Worm (Caenorhabditis elegans) whole organism, L2 larva: ENCODE measurements around the gene osm-5.
A peak's percentile ranks its signal among the peaks of the same experiment; 100 is the strongest.

Source experiments
- C34F6.9 ChIP-seq: fragments of 150-350 bp; optimal IDR thresholded peaks from 2 replicates; lab custom pipeline; 2014; ENCODE audit warnings: missing biosample characterization, missing genetic modification characterization
- F13H6.1 ChIP-seq: sonication (generic microtip); optimal IDR thresholded peaks from 2 replicates; lab custom pipeline; 2016; ENCODE audit warnings: missing genetic modification characterization, missing compliant biosample characterization
- R02D3.7 ChIP-seq: fragments of 150-350 bp; optimal IDR thresholded peaks from 2 replicates; lab custom pipeline; 2014; ENCODE audit warnings: missing biosample characterization, missing genetic modification characterization
- Y55F3AM.14 ChIP-seq: fragments of 200-800 bp; sonication (Bioruptor generic); optimal IDR thresholded peaks from 2 replicates; lab custom pipeline; 2018; ENCODE audit warnings: mild to moderate bottlenecking, missing genetic modification characterization, missing compliant biosample characterization
- ZK546.5 ChIP-seq: sonication (generic microtip); optimal IDR thresholded peaks from 2 replicates; lab custom pipeline; 2017; ENCODE audit warnings: missing biosample characterization, missing genetic modification characterization
- alr-1 ChIP-seq: fragments of 150-350 bp; optimal IDR thresholded peaks from 2 replicates; lab custom pipeline; 2014; ENCODE audit warnings: missing biosample characterization, missing genetic modification characterization
- aly-2 ChIP-seq: fragments of 150-350 bp; optimal IDR thresholded peaks from 2 replicates; lab custom pipeline; 2014; ENCODE audit warnings: missing biosample characterization, missing genetic modification characterization
- ama-1 ChIP-seq: fragments of 150-350 bp; optimal IDR thresholded peaks from 2 replicates; lab custom pipeline; 2018; ENCODE audit warnings: inconsistent platforms
- blmp-1 ChIP-seq: sonication (generic microtip); optimal IDR thresholded peaks from 2 replicates; lab custom pipeline; 2017; ENCODE audit warnings: missing genetic modification characterization, mild to moderate bottlenecking, missing compliant biosample characterization, antibody characterized with exemption, moderate library complexity; ENCODE audit not compliant: insufficient read depth
- ceh-16 ChIP-seq: fragments of 150-350 bp; optimal IDR thresholded peaks from 2 replicates; lab custom pipeline; 2014; ENCODE audit warnings: missing biosample characterization, missing genetic modification characterization
- ceh-82 ChIP-seq: fragments of 150-350 bp; optimal IDR thresholded peaks from 2 replicates; lab custom pipeline; 2014; ENCODE audit warnings: missing biosample characterization, missing genetic modification characterization
- crh-2 ChIP-seq: sonication (generic microtip); optimal IDR thresholded peaks from 2 replicates; lab custom pipeline; 2017; ENCODE audit warnings: missing biosample characterization, missing genetic modification characterization
- dmd-4 ChIP-seq: sonication (generic microtip); optimal IDR thresholded peaks from 2 replicates; lab custom pipeline; 2017; ENCODE audit warnings: missing biosample characterization, missing genetic modification characterization
- egl-27 ChIP-seq: sonication (generic microtip); optimal IDR thresholded peaks from 3 replicates; lab custom pipeline; 2017; ENCODE audit warnings: missing biosample characterization, missing genetic modification reagents, missing genetic modification characterization
- elt-1 ChIP-seq: fragments of 150-350 bp; optimal IDR thresholded peaks from 2 replicates; lab custom pipeline; 2014; ENCODE audit warnings: missing biosample characterization, missing genetic modification characterization
- elt-3 ChIP-seq: sonication (generic microtip); optimal IDR thresholded peaks from 2 replicates; lab custom pipeline; 2017; ENCODE audit warnings: missing biosample characterization, missing genetic modification characterization
- fos-1 ChIP-seq: fragments of 150-350 bp; optimal IDR thresholded peaks from 2 replicates; lab custom pipeline; 2014; ENCODE audit warnings: missing biosample characterization, missing genetic modification characterization
- gmeb-1 ChIP-seq: fragments of 150-350 bp; optimal IDR thresholded peaks from 2 replicates; lab custom pipeline; 2014; ENCODE audit warnings: missing biosample characterization, missing genetic modification characterization
- lin-13 ChIP-seq: fragments of 150-350 bp; optimal IDR thresholded peaks from 2 replicates; lab custom pipeline; 2014; ENCODE audit warnings: missing biosample characterization, missing genetic modification reagents, missing genetic modification characterization
- lin-39 ChIP-seq: fragments of 150-350 bp; optimal IDR thresholded peaks from 2 replicates; lab custom pipeline; 2014; ENCODE audit warnings: missing biosample characterization, missing genetic modification reagents, missing genetic modification characterization
- lsy-2 ChIP-seq, 2 experiments: fragments of 150-350 bp in 1 of 2; sonication (generic microtip) in 1 of 2; optimal IDR thresholded peaks; 2 replicates each; lab custom pipeline; 2014 to 2017; ENCODE audit warnings: missing biosample characterization in 2 of 2, missing genetic modification characterization in 2 of 2
- mab-5 ChIP-seq: fragments of 150-350 bp; optimal IDR thresholded peaks from 2 replicates; lab custom pipeline; 2014; ENCODE audit warnings: missing biosample characterization, missing genetic modification characterization
- mbf-1 ChIP-seq: sonication (generic microtip); optimal IDR thresholded peaks from 2 replicates; lab custom pipeline; 2017; ENCODE audit warnings: missing biosample characterization, missing genetic modification characterization
- mdl-1 ChIP-seq, 2 experiments: fragments of 150-350 bp in 1 of 2; sonication (generic microtip) in 1 of 2; optimal IDR thresholded peaks; 2 replicates each; lab custom pipeline; 2017; ENCODE audit warnings: missing biosample characterization in 2 of 2, missing genetic modification characterization in 2 of 2
- nhr-10 ChIP-seq: sonication (generic microtip); optimal IDR thresholded peaks from 2 replicates; lab custom pipeline; 2017; ENCODE audit warnings: missing biosample characterization, missing genetic modification characterization
- nhr-11 ChIP-seq: fragments of 150-350 bp; optimal IDR thresholded peaks from 2 replicates; lab custom pipeline; 2014; ENCODE audit warnings: missing biosample characterization, missing genetic modification characterization
- nhr-12 ChIP-seq: fragments of 150-350 bp; optimal IDR thresholded peaks from 2 replicates; lab custom pipeline; 2014; ENCODE audit warnings: missing biosample characterization, missing genetic modification characterization
- nhr-129 ChIP-seq: fragments of 150-350 bp; optimal IDR thresholded peaks from 2 replicates; lab custom pipeline; 2014; ENCODE audit warnings: missing biosample characterization, missing genetic modification characterization
- nhr-21 ChIP-seq: fragments of 150-350 bp; optimal IDR thresholded peaks from 2 replicates; lab custom pipeline; 2014; ENCODE audit warnings: missing biosample characterization, missing genetic modification characterization
- nhr-23 ChIP-seq: fragments of 150-350 bp; optimal IDR thresholded peaks from 2 replicates; lab custom pipeline; 2014; ENCODE audit warnings: missing biosample characterization, missing genetic modification reagents, missing genetic modification characterization
- nhr-237 ChIP-seq: fragments of 150-350 bp; optimal IDR thresholded peaks from 2 replicates; lab custom pipeline; 2014; ENCODE audit warnings: missing biosample characterization, missing genetic modification characterization
- nhr-25 ChIP-seq: fragments of 150-350 bp; sonication (generic microtip); optimal IDR thresholded peaks from 3 replicates; lab custom pipeline; 2014; ENCODE audit warnings: missing biosample characterization, missing genetic modification characterization
- nhr-6 ChIP-seq: fragments of 150-350 bp; optimal IDR thresholded peaks from 2 replicates; lab custom pipeline; 2014; ENCODE audit warnings: missing biosample characterization, missing genetic modification characterization
- nhr-77 ChIP-seq: fragments of 150-350 bp; optimal IDR thresholded peaks from 2 replicates; lab custom pipeline; 2014; ENCODE audit warnings: missing biosample characterization, missing genetic modification characterization
- peb-1 ChIP-seq: fragments of 150-350 bp; optimal IDR thresholded peaks from 2 replicates; lab custom pipeline; 2014; ENCODE audit warnings: missing biosample characterization, missing genetic modification characterization
- sem-4 ChIP-seq: fragments of 150-350 bp; optimal IDR thresholded peaks from 2 replicates; lab custom pipeline; 2014; ENCODE audit warnings: missing biosample characterization, missing genetic modification reagents, missing genetic modification characterization
- skn-1 ChIP-seq: sonication (generic microtip); optimal IDR thresholded peaks from 2 replicates; lab custom pipeline; 2017; ENCODE audit warnings: missing biosample characterization, missing genetic modification characterization
- sma-3 ChIP-seq: sonication (generic microtip); optimal IDR thresholded peaks from 2 replicates; lab custom pipeline; 2016; ENCODE audit warnings: missing genetic modification reagents, missing genetic modification characterization, missing compliant biosample characterization
- sma-9 ChIP-seq, 2 experiments: fragments of 150-350 bp in 1 of 2; sonication (generic microtip) in 1 of 2; optimal IDR thresholded peaks; 2 replicates each; lab custom pipeline; 2014 to 2016; ENCODE audit warnings: missing genetic modification characterization in 2 of 2, mild to moderate bottlenecking in 1 of 2, missing biosample characterization in 1 of 2, missing compliant biosample characterization in 1 of 2, missing genetic modification reagents in 1 of 2, moderate library complexity in 1 of 2
- snpc-4 ChIP-seq: fragments of 150-350 bp; optimal IDR thresholded peaks from 2 replicates; lab custom pipeline; 2014; ENCODE audit warnings: missing biosample characterization, missing genetic modification characterization
- unc-39 ChIP-seq: fragments of 150-350 bp; optimal IDR thresholded peaks from 2 replicates; lab custom pipeline; 2014; ENCODE audit warnings: missing biosample characterization, missing genetic modification characterization
- unc-55 ChIP-seq: fragments of 150-350 bp; sonication (generic microtip); optimal IDR thresholded peaks from 3 replicates; lab custom pipeline; 2014; ENCODE audit warnings: missing biosample characterization, missing genetic modification reagents, missing genetic modification characterization
- unc-62 ChIP-seq: fragments of 150-350 bp; optimal IDR thresholded peaks from 2 replicates; lab custom pipeline; 2014; ENCODE audit warnings: missing biosample characterization, missing genetic modification reagents, missing genetic modification characterization
- zag-1 ChIP-seq: fragments of 150-350 bp; optimal IDR thresholded peaks from 2 replicates; lab custom pipeline; 2014; ENCODE audit warnings: missing biosample characterization, missing genetic modification characterization
- ztf-1 ChIP-seq: fragments of 200-800 bp; sonication (Bioruptor generic); conservative IDR thresholded peaks from 2 replicates; pipeline ENCODE4 v1.3.6; 2022; ENCODE audit warnings: missing genetic modification characterization, missing compliant biosample characterization
- ztf-11 ChIP-seq: sonication (generic microtip); optimal IDR thresholded peaks from 2 replicates; lab custom pipeline; 2017; ENCODE audit warnings: missing biosample characterization, missing genetic modification characterization
- ztf-4 ChIP-seq: fragments of 150-350 bp; optimal IDR thresholded peaks from 2 replicates; lab custom pipeline; 2014; ENCODE audit warnings: missing biosample characterization, missing genetic modification characterization

Gene osm-5

ce11 chrX:3033492-3033891 lies 49.4 kb downstream of the osm-5 start:
- TF ChIP-seq nhr-129 (tag; lab: Kevin White, UChicago) (no peak), elt-1 (tag; lab: Kevin White, UChicago) (no peak), ZK546.5 (tag; lab: Kevin White, UChicago) (no peak), snpc-4 (tag; lab: Kevin White, UChicago) (peak; percentile 17), nhr-6 (no peak)

- TF ChIP-seq snpc-4 (tag; lab: Kevin White, UChicago) = no peak
- TF ChIP-seq peb-1 (tag; lab: Kevin White, UChicago) = no peak
- TF ChIP-seq skn-1 (tag; lab: Kevin White, UChicago) = no peak
- no peak for TF ChIP-seq F13H6.1 (tag; lab: Kevin White, UChicago)
- TF ChIP-seq lsy-2 (tag; optimal IDR thresholded peaks at IDR 0.05; lab: Kevin White, UChicago) = no peak
- no peak for TF ChIP-seq dmd-4
- TF ChIP-seq mab-5 = no peak
- no peak for TF ChIP-seq blmp-1
- TF ChIP-seq sma-3 = no peak
- TF ChIP-seq egl-27 (tag; lab: Kevin White, UChicago) = no peak
- no peak for TF ChIP-seq zag-1 (tag; lab: Kevin White, UChicago)
- TF ChIP-seq C34F6.9 (tag; lab: Kevin White, UChicago) = no peak
- no peak for TF ChIP-seq ZK546.5 (tag; lab: Kevin White, UChicago)
- TF ChIP-seq unc-39 (tag; lab: Kevin White, UChicago) = no peak
- TF ChIP-seq nhr-21 = no peak
- TF ChIP-seq ama-1 (lab: Kevin White, UChicago) = no peak
- no peak for TF ChIP-seq nhr-10 (tag; lab: Kevin White, UChicago)
- no peak for TF ChIP-seq ceh-82 (tag; lab: Kevin White, UChicago)
- TF ChIP-seq unc-62 (GFP tag; lab: Kevin White, UChicago) = no peak
- no peak for TF ChIP-seq gmeb-1 (tag; lab: Kevin White, UChicago)
These were observed 50.1 kb downstream of the osm-5 start, which contains the start of gene M02F4.2 for ce11 chrX:3034203-3034602. Gene M02F4.2 (minus strand): TSS chrX:3034303.

- peak; percentile 34 for TF ChIP-seq ceh-16 (tag; lab: Kevin White, UChicago)
- TF ChIP-seq nhr-21 = peak; percentile 90
- TF ChIP-seq lin-39 (tag; lab: Kevin White, UChicago) = peak; percentile 75
- peak; percentile 92 for TF ChIP-seq zag-1 (tag; lab: Kevin White, UChicago)
- TF ChIP-seq alr-1 (tag; lab: Kevin White, UChicago) = no peak
- peak; percentile 83 for TF ChIP-seq snpc-4 (tag; lab: Kevin White, UChicago)
- peak; percentile 84 for TF ChIP-seq C34F6.9 (tag; lab: Kevin White, UChicago)
- TF ChIP-seq nhr-77 (tag; lab: Kevin White, UChicago) = peak; percentile 60
- no peak for TF ChIP-seq unc-39 (tag; lab: Kevin White, UChicago)
- TF ChIP-seq R02D3.7 (tag; lab: Kevin White, UChicago) = peak; percentile 37
- peak; percentile 87 for TF ChIP-seq sma-3
- no peak for TF ChIP-seq elt-1 (tag; lab: Kevin White, UChicago)
- TF ChIP-seq nhr-237 (tag; lab: Kevin White, UChicago) = peak; percentile 66
- peak; percentile 15 for TF ChIP-seq ceh-82 (tag; lab: Kevin White, UChicago)
- peak; percentile 70 for TF ChIP-seq ztf-11 (tag; lab: Kevin White, UChicago)
- TF ChIP-seq Y55F3AM.14 = peak; percentile 94
- TF ChIP-seq peb-1 (tag; lab: Kevin White, UChicago) = no peak
- TF ChIP-seq dmd-4 = no peak
- peak; percentile 93 for TF ChIP-seq nhr-129 (tag; lab: Kevin White, UChicago)
- TF ChIP-seq ama-1 (lab: Kevin White, UChicago) = peak; percentile 62
- no peak for TF ChIP-seq ztf-1
- peak; percentile 83 for TF ChIP-seq nhr-25 (tag; lab: Kevin White, UChicago)
- TF ChIP-seq mbf-1 (tag; lab: Kevin White, UChicago) = peak; percentile 59
- peak; percentile 48 for TF ChIP-seq nhr-12 (tag; lab: Kevin White, UChicago)
- TF ChIP-seq ztf-4 = peak; percentile 85
- TF ChIP-seq egl-27 (tag; lab: Kevin White, UChicago) = peak; percentile 94
- peak; percentile 60 for TF ChIP-seq nhr-10 (tag; lab: Kevin White, UChicago)
- peak; percentile 83 for TF ChIP-seq fos-1 (tag; lab: Kevin White, UChicago)
- peak; percentile 83 for TF ChIP-seq nhr-11 (tag; lab: Kevin White, UChicago)
- peak; percentile 86 to 88 for TF ChIP-seq lsy-2 (tag; optimal IDR thresholded peaks at IDR 0.05; lab: Kevin White, UChicago)
- peak; percentile 90 for TF ChIP-seq lin-13 (GFP tag; lab: Kevin White, UChicago)
- peak; percentile 92 for TF ChIP-seq crh-2 (tag; lab: Kevin White, UChicago)
- peak; percentile 38 to 56 for TF ChIP-seq mdl-1 (tag; optimal IDR thresholded peaks at IDR 0.05; lab: Kevin White, UChicago)
- peak; percentile 95 for TF ChIP-seq sma-9 (GFP tag; optimal IDR thresholded peaks at IDR 0.05; lab: Kevin White, UChicago)
- TF ChIP-seq sma-9 (tag; optimal IDR thresholded peaks at IDR 0.05; lab: Kevin White, UChicago) = no peak
- peak; percentile 97 for TF ChIP-seq unc-55 (GFP tag; lab: Kevin White, UChicago)
- TF ChIP-seq skn-1 (tag; lab: Kevin White, UChicago) = peak; percentile 9
- peak; percentile 92 for TF ChIP-seq F13H6.1 (tag; lab: Kevin White, UChicago)
- TF ChIP-seq aly-2 (tag; lab: Kevin White, UChicago) = peak; percentile 41
- TF ChIP-seq unc-62 (GFP tag; lab: Kevin White, UChicago) = no peak
- TF ChIP-seq nhr-23 (tag; lab: Kevin White, UChicago) = no peak
- TF ChIP-seq blmp-1 = peak; percentile 54
- peak; percentile 81 for TF ChIP-seq sem-4 (tag; lab: Kevin White, UChicago)
- no peak for TF ChIP-seq elt-3 (tag; lab: Kevin White, UChicago)
- TF ChIP-seq gmeb-1 (tag; lab: Kevin White, UChicago) = peak; percentile 81
These were observed 51.9 kb downstream of the osm-5 start for ce11 chrX:3035972-3036379.
